Worm (Caenorhabditis elegans) whole organism, L3 larva: ENCODE data around the gene snb-2.
A peak's percentile ranks its signal among the peaks of the same experiment; 100 is the strongest.

Experiments
- R02D3.7 ChIP-seq: fragments of 150-350 bp; optimal IDR thresholded peaks from 2 replicates; lab custom pipeline; 2014; ENCODE audit warnings: missing biosample characterization, missing genetic modification characterization
- ZK546.5 ChIP-seq: sonication (generic microtip); optimal IDR thresholded peaks from 2 replicates; lab custom pipeline; 2017; ENCODE audit warnings: missing biosample characterization, missing genetic modification characterization
- ama-1 ChIP-seq: fragments of 150-350 bp; optimal IDR thresholded peaks from 2 replicates; lab custom pipeline; 2018
- ceh-16 ChIP-seq: sonication (generic microtip); optimal IDR thresholded peaks from 2 replicates; lab custom pipeline; 2017; ENCODE audit warnings: missing biosample characterization, missing genetic modification characterization
- ceh-28 ChIP-seq: fragments of 150-350 bp; optimal IDR thresholded peaks from 2 replicates; lab custom pipeline; 2014; ENCODE audit warnings: missing biosample characterization, missing genetic modification reagents, missing genetic modification characterization
- elt-1 ChIP-seq: fragments of 150-350 bp; optimal IDR thresholded peaks from 2 replicates; lab custom pipeline; 2014; ENCODE audit warnings: missing biosample characterization, missing genetic modification characterization
- elt-2 ChIP-seq: sonication (generic microtip); optimal IDR thresholded peaks from 2 replicates; lab custom pipeline; 2016; ENCODE audit warnings: missing genetic modification reagents, mild to moderate bottlenecking, missing genetic modification characterization, missing compliant biosample characterization
- elt-3 ChIP-seq, 3 experiments: fragments of 150-350 bp in 1 of 3; sonication (generic microtip) in 2 of 3; optimal IDR thresholded peaks; 2 replicates in 2 of 3; 4 replicates in 1 of 3; lab custom pipeline; 2014 to 2017; ENCODE audit warnings: missing biosample characterization in 3 of 3, missing genetic modification characterization in 3 of 3
- fos-1 ChIP-seq: fragments of 150-350 bp; optimal IDR thresholded peaks from 2 replicates; lab custom pipeline; 2014; ENCODE audit warnings: missing biosample characterization, missing genetic modification characterization
- lin-15B ChIP-seq: fragments of 150-350 bp; optimal IDR thresholded peaks from 2 replicates; lab custom pipeline; 2014; ENCODE audit warnings: missing biosample characterization, missing genetic modification characterization
- mdl-1 ChIP-seq: fragments of 150-350 bp; optimal IDR thresholded peaks from 2 replicates; lab custom pipeline; 2014; ENCODE audit warnings: missing biosample characterization, missing genetic modification characterization
- nfya-1 ChIP-seq: sonication (generic microtip); optimal IDR thresholded peaks from 2 replicates; lab custom pipeline; 2017; ENCODE audit warnings: missing genetic modification characterization, mild to moderate bottlenecking, missing compliant biosample characterization, antibody characterized with exemption, moderate library complexity; ENCODE audit not compliant: insufficient read depth
- nhr-11 ChIP-seq: fragments of 150-350 bp; optimal IDR thresholded peaks from 2 replicates; lab custom pipeline; 2014; ENCODE audit warnings: missing biosample characterization, missing genetic modification characterization
- nhr-23 ChIP-seq: fragments of 150-350 bp; optimal IDR thresholded peaks from 2 replicates; lab custom pipeline; 2014; ENCODE audit warnings: missing biosample characterization, missing genetic modification reagents, missing genetic modification characterization
- nhr-25 ChIP-seq: sonication (generic microtip); optimal IDR thresholded peaks from 2 replicates; lab custom pipeline; 2017; ENCODE audit warnings: missing biosample characterization, missing genetic modification characterization
- nhr-28 ChIP-seq: fragments of 150-350 bp; optimal IDR thresholded peaks from 2 replicates; lab custom pipeline; 2014; ENCODE audit warnings: missing biosample characterization, missing genetic modification characterization
- nhr-43 ChIP-seq: sonication (generic microtip); optimal IDR thresholded peaks from 2 replicates; lab custom pipeline; 2016; ENCODE audit warnings: mild to moderate bottlenecking, missing genetic modification characterization, missing compliant biosample characterization; ENCODE audit not compliant: poor library complexity, severe bottlenecking
- nhr-76 ChIP-seq: fragments of 150-350 bp; sonication (generic microtip); optimal IDR thresholded peaks from 5 replicates; lab custom pipeline; 2014; ENCODE audit warnings: missing biosample characterization, missing genetic modification characterization
- pha-4 ChIP-seq: fragments of 150-350 bp; optimal IDR thresholded peaks from 2 replicates; lab custom pipeline; 2014; ENCODE audit warnings: missing biosample characterization, missing genetic modification reagents, missing genetic modification characterization
- pqm-1 ChIP-seq: fragments of 150-350 bp; optimal IDR thresholded peaks from 2 replicates; lab custom pipeline; 2017; ENCODE audit warnings: missing biosample characterization, missing genetic modification characterization, inconsistent platforms
- sea-2 ChIP-seq: fragments of 150-350 bp; sonication (generic microtip); optimal IDR thresholded peaks from 4 replicates; lab custom pipeline; 2014; ENCODE audit warnings: missing biosample characterization, missing genetic modification reagents, missing genetic modification characterization
- unc-39 ChIP-seq: sonication (generic microtip); optimal IDR thresholded peaks from 4 replicates; lab custom pipeline; 2017; ENCODE audit warnings: missing biosample characterization, missing genetic modification characterization
- ztf-4 ChIP-seq: fragments of 150-350 bp; optimal IDR thresholded peaks from 2 replicates; lab custom pipeline; 2014; ENCODE audit warnings: missing biosample characterization, missing genetic modification characterization

snb-2 gene

DNA sequence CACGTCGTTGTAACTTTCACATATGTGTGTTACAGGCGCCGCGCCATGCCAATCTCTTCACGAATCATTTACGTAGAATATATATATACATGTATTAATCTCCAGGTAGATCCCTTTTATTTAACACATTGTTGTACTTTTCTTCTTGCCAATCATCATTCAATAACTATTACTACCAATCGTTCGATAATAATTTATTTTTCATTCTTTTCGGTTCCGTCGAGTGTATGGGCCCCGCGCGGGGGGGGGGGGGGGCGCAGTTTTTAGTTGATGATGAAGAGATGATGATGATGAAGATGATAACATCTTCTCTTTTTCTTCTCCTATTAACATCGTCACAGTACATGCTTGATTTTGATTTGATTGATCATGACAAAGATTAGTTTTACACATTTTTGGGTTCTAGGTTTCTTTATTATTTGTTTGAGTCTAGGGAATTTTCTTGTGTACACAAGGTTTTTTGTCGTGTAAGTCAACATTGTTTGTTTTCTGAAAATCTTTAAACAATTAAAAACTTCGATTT lies 46.4 kb downstream of the snb-2 start:
- TF ChIP-seq elt-1 (tag; lab: Kevin White, UChicago) = peak; percentile 79
- peak; percentile 23 for TF ChIP-seq nhr-23 (tag; lab: Kevin White, UChicago)
- TF ChIP-seq ZK546.5 = no peak
- TF ChIP-seq nhr-76 = no peak
- TF ChIP-seq pha-4 = peak; percentile 68

DNA sequence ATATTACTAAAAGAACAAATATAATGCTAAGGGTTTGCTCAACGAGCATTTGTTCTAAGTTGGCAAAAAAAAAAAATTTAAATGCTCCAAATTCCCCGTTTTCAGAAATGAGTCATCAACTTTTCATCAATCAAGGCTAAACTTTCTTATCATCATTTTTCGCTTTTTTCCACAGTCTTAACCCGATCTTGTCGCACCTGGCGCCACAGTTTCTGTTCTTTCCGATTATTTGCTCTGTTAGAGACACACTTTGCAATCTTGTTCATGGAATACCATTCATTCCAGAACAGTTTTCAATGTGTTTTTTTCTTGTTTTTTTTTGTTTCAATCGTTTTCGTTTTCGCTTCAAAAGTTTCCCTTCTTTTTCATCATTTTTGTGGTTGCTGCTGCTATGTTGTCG lies 47.5 kb downstream of the snb-2 start:
- peak; percentile 33 for TF ChIP-seq pha-4
- TF ChIP-seq ama-1 (lab: Kevin White, UChicago) = peak; percentile 49
- no peak for TF ChIP-seq nhr-28
- peak; percentile 59 for TF ChIP-seq pqm-1 (tag; lab: Kevin White, UChicago)
- peak; percentile 72 for TF ChIP-seq elt-2

DNA sequence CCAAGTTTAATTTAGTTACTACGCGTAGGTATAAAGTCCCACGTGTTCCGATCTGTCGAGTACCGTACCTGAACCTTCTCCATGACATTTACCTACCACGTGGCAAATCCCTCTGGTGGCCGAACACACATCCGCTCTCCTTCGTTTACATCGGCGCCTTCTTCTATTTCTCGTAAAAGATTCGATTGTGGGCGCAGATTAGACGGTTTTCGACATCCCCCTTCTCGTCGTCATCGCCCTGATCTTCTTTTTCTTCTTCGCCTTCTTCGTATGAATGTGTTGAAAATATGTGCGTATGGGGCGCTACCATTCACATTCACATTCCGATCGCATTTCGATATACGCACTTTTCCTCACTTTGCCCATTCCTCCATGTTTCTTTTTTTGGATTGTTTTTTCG lies 48.9 kb downstream of the snb-2 start:
- TF ChIP-seq ceh-16 (tag; lab: Kevin White, UChicago) (no peak), ceh-28 (tag; lab: Kevin White, UChicago) (no peak), elt-2 (no peak), mdl-1 (tag; lab: Kevin White, UChicago) (no peak), fos-1 (no peak), nhr-25 (tag; lab: Kevin White, UChicago) (peak; percentile 52), nhr-28 (no peak), sea-2 (GFP tag; lab: Kevin White, UChicago) (no peak), R02D3.7 (no peak), ztf-4 (tag; lab: Kevin White, UChicago) (no peak), elt-1 (tag; lab: Kevin White, UChicago) (peak; percentile 16), unc-39 (tag; lab: Kevin White, UChicago) (no peak), nhr-11 (tag; lab: Kevin White, UChicago) (no peak), nhr-23 (tag; lab: Kevin White, UChicago) (peak; percentile 5), elt-3 (tag; optimal IDR thresholded peaks at IDR 0.05; lab: Kevin White, UChicago) (no peak), nhr-43 (tag; lab: Kevin White, UChicago) (peak; percentile 6), nfya-1 (tag; lab: Kevin White, UChicago) (no peak)

- no peak for TF ChIP-seq lin-15B (tag; lab: Kevin White, UChicago)
- TF ChIP-seq elt-2 = peak; percentile 43
- peak; percentile 27 for TF ChIP-seq pqm-1 (tag; lab: Kevin White, UChicago)
These were observed 49.6 kb downstream of the snb-2 start for ce11 chrV:12296122-12296521.

DNA sequence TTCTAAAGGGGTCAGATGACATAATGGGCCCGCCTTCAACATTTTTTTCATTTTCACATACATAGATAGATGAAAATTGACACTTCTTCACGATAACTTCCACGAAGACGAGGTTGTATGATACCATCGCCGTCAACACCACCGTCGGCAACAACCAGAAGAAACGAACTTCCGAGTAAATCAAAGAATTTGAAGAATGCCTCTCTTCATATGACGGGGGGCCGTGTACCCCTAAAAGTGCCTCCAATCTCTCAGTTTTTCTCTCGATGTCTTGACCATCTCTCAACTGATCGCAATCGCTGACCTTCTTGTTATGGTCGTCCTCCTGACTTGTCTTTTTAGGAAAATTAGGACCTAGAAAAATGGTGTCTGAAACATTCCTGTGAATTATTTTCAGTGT lies 50.2 kb downstream of the snb-2 start:
- no peak for TF ChIP-seq nhr-23 (tag; lab: Kevin White, UChicago)
- TF ChIP-seq elt-1 (tag; lab: Kevin White, UChicago) = peak; percentile 28

- no peak for TF ChIP-seq pha-4
- TF ChIP-seq nhr-23 (tag; lab: Kevin White, UChicago) = peak; percentile 80
- TF ChIP-seq nhr-43 (tag; lab: Kevin White, UChicago) = peak; percentile 2
These were observed 50.7 kb downstream of the snb-2 start for ce11 chrV:12295015-12295414.
